ENCODE assay signal across 6 fruit fly cellular contexts in genomic region chrX:6524217-6524616, dm6.
TF ChIP-seq lines count a peak whose summit lies in the region.

TSS of gene CG42340 (minus strand) at chrX:6524323.
TSS of gene CG3918 (plus strand) at chrX:6524464.

- TF ChIP-seq CTCF in S2 (optimal IDR thresholded peaks at IDR 0.05; lab: Kevin White, UChicago): peak; percentile 53 to 61
- TF ChIP-seq CTCF in whole organism, embryonic (GFP tag; optimal IDR thresholded peaks at IDR 0.05; lab: Kevin White, UChicago): peak; percentile 17

TF ChIP-seq in whole organism, adult, 20 proteins besides CTCF, POLR2A, EP300 and RAD21 (continues in another document):
- TF ChIP-seq CG33017 (tag; optimal IDR thresholded peaks at IDR 0.05; lab: Kevin White, UChicago) (no peak), cic (GFP tag; optimal IDR thresholded peaks at IDR 0.05; lab: Kevin White, UChicago) (peak; percentile 15), tj (GFP tag; optimal IDR thresholded peaks at IDR 0.05; lab: Kevin White, UChicago) (peak; percentile 52), CG7045 (GFP tag; optimal IDR thresholded peaks at IDR 0.05; lab: Kevin White, UChicago) (no peak), Clk (GFP tag; optimal IDR thresholded peaks at IDR 0.05; lab: Kevin White, UChicago) (no peak), CG14711 (tag; optimal IDR thresholded peaks at IDR 0.05; lab: Kevin White, UChicago) (peak; percentile 12), Mnt (GFP tag; optimal IDR thresholded peaks at IDR 0.05; lab: Kevin White, UChicago) (peak; percentile 57), ovo (GFP tag; optimal IDR thresholded peaks at IDR 0.05; lab: Kevin White, UChicago) (peak; percentile 67), kay (GFP tag; lab: Kevin White, UChicago; ENCODE audit: borderline replicate concordance) (no peak), Crg-1 (GFP tag; optimal IDR thresholded peaks at IDR 0.05; lab: Kevin White, UChicago) (peak; percentile 25), toe (GFP tag; optimal IDR thresholded peaks at IDR 0.05; lab: Kevin White, UChicago) (no peak), pad (GFP tag; optimal IDR thresholded peaks at IDR 0.05; lab: Kevin White, UChicago) (peak; percentile 30), CG12768 (GFP tag; optimal IDR thresholded peaks at IDR 0.05; lab: Kevin White, UChicago) (no peak), Hr96 (GFP tag; optimal IDR thresholded peaks at IDR 0.05; lab: Kevin White, UChicago) (no peak), bab1 (GFP tag; optimal IDR thresholded peaks at IDR 0.05; lab: Kevin White, UChicago) (peak; percentile 86), CG11617 (GFP tag; optimal IDR thresholded peaks at IDR 0.05; lab: Kevin White, UChicago) (no peak), CG5204 (GFP tag; optimal IDR thresholded peaks at IDR 0.05; lab: Kevin White, UChicago) (no peak), CG1620 (GFP tag; optimal IDR thresholded peaks at IDR 0.05; lab: Kevin White, UChicago) (peak; percentile 18)

TF ChIP-seq in whole organism, embryonic, 481 proteins besides CTCF, POLR2A, EP300 and RAD21 (continues in another document):
- peak; percentile 63 for TF ChIP-seq bbx (GFP tag; IDR thresholded peaks at IDR 0.05; lab: Robert Waterston, UW; ENCODE audit: partially characterized antibody)
- TF ChIP-seq twi (tag; optimal IDR thresholded peaks at IDR 0.05; lab: Kevin White, UChicago): no peak
- TF ChIP-seq otp (GFP tag; IDR thresholded peaks at IDR 0.05; lab: Robert Waterston, UW): 0 out of 3 replicates have a peak, but pooled peaks have one; percentile 31
- TF ChIP-seq maf-S (GFP tag; optimal IDR thresholded peaks at IDR 0.05; lab: Kevin White, UChicago): no peak
- TF ChIP-seq ttk (GFP tag; IDR thresholded peaks at IDR 0.05; lab: Robert Waterston, UW): no peak
- no peak for TF ChIP-seq CG14050 (GFP tag; IDR thresholded peaks at IDR 0.05; lab: Robert Waterston, UW)
- TF ChIP-seq CG12155 (GFP tag; optimal IDR thresholded peaks at IDR 0.05; lab: Kevin White, UChicago): no peak
- TF ChIP-seq Vsx1 (GFP tag; optimal IDR thresholded peaks at IDR 0.05; lab: Kevin White, UChicago): no peak
- no peak for TF ChIP-seq CG6683 (GFP tag; optimal IDR thresholded peaks at IDR 0.05; lab: Kevin White, UChicago)
- peak; percentile 36 for TF ChIP-seq B-H2 (GFP tag; optimal IDR thresholded peaks at IDR 0.05; lab: Kevin White, UChicago)
- TF ChIP-seq CG12942 (GFP tag; optimal IDR thresholded peaks at IDR 0.05; lab: Kevin White, UChicago): no peak
- TF ChIP-seq CG4617 (GFP tag; optimal IDR thresholded peaks at IDR 0.05; lab: Kevin White, UChicago; ENCODE audit: borderline replicate concordance): peak; percentile 93
- no peak for TF ChIP-seq CG9817 (tag; optimal IDR thresholded peaks at IDR 0.05; lab: Kevin White, UChicago)
- TF ChIP-seq Tbp (GFP tag; optimal IDR thresholded peaks at IDR 0.05; lab: Kevin White, UChicago): no peak
- no peak for TF ChIP-seq tap (tag; optimal IDR thresholded peaks at IDR 0.05; lab: Kevin White, UChicago)
- no peak for TF ChIP-seq CG17328 (GFP tag; IDR thresholded peaks at IDR 0.05; lab: Robert Waterston, UW)
- no peak for TF ChIP-seq CkIIα-i1 (GFP tag; IDR thresholded peaks at IDR 0.05; lab: Robert Waterston, UW)
- TF ChIP-seq en (GFP tag; optimal IDR thresholded peaks at IDR 0.05; lab: Kevin White, UChicago): no peak
- peak; percentile 8 for TF ChIP-seq her (GFP tag; optimal IDR thresholded peaks at IDR 0.05; lab: Kevin White, UChicago)

TF ChIP-seq in whole organism, prepupa, 60 proteins besides CTCF, POLR2A, EP300 and RAD21 (continues in another document):
- TF ChIP-seq svp (GFP tag; lab: Kevin White, UChicago): no peak
- no peak for TF ChIP-seq pdm3 (GFP tag; optimal IDR thresholded peaks at IDR 0.05; lab: Kevin White, UChicago)
- TF ChIP-seq CG11294 (GFP tag; IDR thresholded peaks at IDR 0.05; lab: Robert Waterston, UW): no peak
- no peak for TF ChIP-seq dac (GFP tag; optimal IDR thresholded peaks at IDR 0.05; lab: Kevin White, UChicago)
- TF ChIP-seq CG1621 (tag; optimal IDR thresholded peaks at IDR 0.05; lab: Kevin White, UChicago): peak; percentile 71
- TF ChIP-seq CG7368 (GFP tag; optimal IDR thresholded peaks at IDR 0.05; lab: Kevin White, UChicago): no peak
- no peak for TF ChIP-seq CG3032 (tag; optimal IDR thresholded peaks at IDR 0.05; lab: Kevin White, UChicago)
- 0 out of 3 replicates have a peak, but pooled peaks have one; percentile 7 for TF ChIP-seq eg (GFP tag; IDR thresholded peaks at IDR 0.05; lab: Robert Waterston, UW)
- TF ChIP-seq CG11902 (GFP tag; optimal IDR thresholded peaks at IDR 0.05; lab: Kevin White, UChicago): no peak
- TF ChIP-seq Hr39 (GFP tag; optimal IDR thresholded peaks at IDR 0.05; lab: Kevin White, UChicago): no peak
- no peak for TF ChIP-seq CG8119 (GFP tag; IDR thresholded peaks at IDR 0.05; lab: Robert Waterston, UW)
- no peak for TF ChIP-seq Hr38 (GFP tag; optimal IDR thresholded peaks at IDR 0.05; lab: Kevin White, UChicago)
- peak; percentile 42 for TF ChIP-seq Sox14 (GFP tag; optimal IDR thresholded peaks at IDR 0.05; lab: Kevin White, UChicago)
- no peak for TF ChIP-seq CG15336 (GFP tag; IDR thresholded peaks at IDR 0.05; lab: Robert Waterston, UW)
- no peak for TF ChIP-seq Blimp-1 (GFP tag; optimal IDR thresholded peaks at IDR 0.05; lab: Kevin White, UChicago)
- no peak for TF ChIP-seq Sox102F (GFP tag; optimal IDR thresholded peaks at IDR 0.05; lab: Kevin White, UChicago)
- no peak for TF ChIP-seq Met (GFP tag; optimal IDR thresholded peaks at IDR 0.05; lab: Kevin White, UChicago)
- peak; percentile 2 for TF ChIP-seq CG34406 (GFP tag; optimal IDR thresholded peaks at IDR 0.05; lab: Kevin White, UChicago)
- no peak for TF ChIP-seq Lpt (GFP tag; optimal IDR thresholded peaks at IDR 0.05; lab: Kevin White, UChicago)
- no peak for TF ChIP-seq CG6276 (GFP tag; optimal IDR thresholded peaks at IDR 0.05; lab: Kevin White, UChicago)

TF ChIP-seq in whole organism, pupa, 21 proteins besides CTCF, POLR2A, EP300 and RAD21:
- TF ChIP-seq CG4496 (GFP tag; IDR thresholded peaks at IDR 0.05; lab: Robert Waterston, UW) (peak; percentile 16; the same call in 1 of the 3 replicates), CG8301 (tag; optimal IDR thresholded peaks at IDR 0.05; lab: Kevin White, UChicago) (no peak), fd96Ca (GFP tag; IDR thresholded peaks at IDR 0.05; lab: Robert Waterston, UW) (no peak)

TF ChIP-seq in whole organism, wandering third instar larva, 38 proteins besides CTCF, POLR2A, EP300 and RAD21:
- TF ChIP-seq N (GFP tag; optimal IDR thresholded peaks at IDR 0.05; lab: Kevin White, UChicago) (no peak), HLH106 (tag; optimal IDR thresholded peaks at IDR 0.05; lab: Kevin White, UChicago) (peak; percentile 39), rgr (GFP tag; optimal IDR thresholded peaks at IDR 0.05; lab: Kevin White, UChicago) (peak; percentile 15), tai (GFP tag; optimal IDR thresholded peaks at IDR 0.05; lab: Kevin White, UChicago) (no peak), fru (GFP tag; optimal IDR thresholded peaks at IDR 0.05; lab: Kevin White, UChicago) (peak; percentile 64), brk (GFP tag; optimal IDR thresholded peaks at IDR 0.05; lab: Kevin White, UChicago) (no peak), foxo (GFP tag; optimal IDR thresholded peaks at IDR 0.05; lab: Kevin White, UChicago) (peak in 1 of 2 experiments; percentile 19), h (GFP tag; optimal IDR thresholded peaks at IDR 0.05; lab: Kevin White, UChicago) (peak; percentile 19), Rel (GFP tag; optimal IDR thresholded peaks at IDR 0.05; lab: Kevin White, UChicago) (no peak), Rel (tag; optimal IDR thresholded peaks at IDR 0.05; lab: Kevin White, UChicago) (peak; percentile 67), Dif (GFP tag; optimal IDR thresholded peaks at IDR 0.05; lab: Kevin White, UChicago; ENCODE audit: partially characterized antibody) (peak; percentile 20), dsf (GFP tag; optimal IDR thresholded peaks at IDR 0.05; lab: Kevin White, UChicago; ENCODE audit: borderline replicate concordance) (no peak), Vsx2 (GFP tag; optimal IDR thresholded peaks at IDR 0.05; lab: Kevin White, UChicago; ENCODE audit: partially characterized antibody) (no peak), Sp1 (GFP tag; optimal IDR thresholded peaks at IDR 0.05; lab: Kevin White, UChicago) (peak; percentile 1)
